Fruit fly (Drosophila melanogaster) whole organism: Measurements from ENCODE around the gene Mon1.

Source experiments
- Dll ChIP-seq: fragments of >200 bp; optimal IDR thresholded peaks from 2 replicates; lab custom pipeline; 2017
- EcR ChIP-seq, 2 experiments: fragments of >200 bp; optimal IDR thresholded peaks; 2 replicates each; lab custom pipeline; 2017; ENCODE audit warnings: missing biosample characterization in 2 of 2, missing genetic modification characterization in 2 of 2, missing genetic modification reagents in 2 of 2
- psq ChIP-seq: fragments of >200 bp; optimal IDR thresholded peaks from 2 replicates; lab custom pipeline; 2017
- usp ChIP-seq: fragments of >200 bp; optimal IDR thresholded peaks from 2 replicates; lab custom pipeline; 2017; ENCODE audit warnings: missing biosample characterization, missing genetic modification characterization, mixed read lengths

DNA sequence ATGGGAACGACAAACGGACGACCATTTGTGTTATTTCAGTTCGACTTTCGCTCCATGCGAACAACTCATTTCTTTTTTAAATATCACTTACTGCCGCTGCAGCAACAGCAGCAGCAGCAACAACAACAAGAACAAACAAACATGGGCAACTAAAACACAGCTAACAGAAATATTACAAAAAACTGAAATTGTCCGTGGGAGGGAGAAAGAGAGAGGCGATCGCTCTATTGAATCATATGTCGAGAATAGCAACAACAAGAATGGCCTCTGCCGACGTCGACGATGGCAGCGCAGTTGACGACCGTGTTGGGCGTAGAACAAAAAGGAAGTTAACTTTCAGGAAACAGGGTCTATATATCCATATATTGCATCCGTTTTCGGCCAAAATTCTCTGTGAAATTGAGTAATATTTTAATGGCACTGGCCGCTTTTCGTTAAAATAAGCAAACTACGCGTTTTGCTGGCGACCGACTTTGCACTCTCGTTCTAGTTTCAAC is 3.8 kb upstream of the Mon1 start:
- no peak for TF ChIP-seq usp (GFP tag; lab: Kevin White, UChicago)
- TF ChIP-seq psq (lab: Kevin White, UChicago), result no peak
- TF ChIP-seq EcR (GFP tag; optimal IDR thresholded peaks at IDR 0.05; lab: Kevin White, UChicago), result no peak
- no peak for TF ChIP-seq Dll (lab: Kevin White, UChicago)
